Fruit fly (Drosophila melanogaster) whole organism, embryonic: ENCODE measurements around the gene hyd.
A peak's percentile ranks its signal among the peaks of the same experiment; 100 is the strongest.

Experiments used
- Atf6 ChIP-seq: fragments of 200-800 bp; sonication (Bioruptor generic); IDR thresholded peaks from 2 replicates; pipeline ENCODE4 v1.3.6; 2022; ENCODE audit warnings: missing biosample characterization, missing genetic modification characterization
- BEAF-32 ChIP-seq: fragments of 200-800 bp; sonication (Bioruptor generic); optimal IDR thresholded peaks from 3 replicates; lab custom pipeline; 2017; ENCODE audit warnings: missing biosample characterization, missing genetic modification characterization, mild to moderate bottlenecking, moderate library complexity, missing genetic modification reagents
- Blimp-1 ChIP-seq: fragments of 200-800 bp; sonication (Bioruptor generic); optimal IDR thresholded peaks from 3 replicates; lab custom pipeline; 2018; ENCODE audit warnings: missing biosample characterization, missing genetic modification characterization, mild to moderate bottlenecking, moderate library complexity, missing genetic modification reagents
- CG1024 ChIP-seq: fragments of 200-800 bp; sonication (Bioruptor generic); IDR thresholded peaks from 2 replicates; pipeline ENCODE4 v1.3.6; 2022; ENCODE audit warnings: missing biosample characterization, missing genetic modification characterization
- CG10267 ChIP-seq: fragments of 200-800 bp; sonication (Bioruptor generic); optimal IDR thresholded peaks from 2 replicates; lab custom pipeline; 2018; ENCODE audit warnings: missing biosample characterization, mild to moderate bottlenecking, missing genetic modification characterization, moderate library complexity
- CG12071 ChIP-seq: fragments of 200-800 bp; sonication (Bioruptor generic); optimal IDR thresholded peaks from 3 replicates; lab custom pipeline; 2018; ENCODE audit warnings: missing biosample characterization, mild to moderate bottlenecking, missing genetic modification characterization
- CG12219 ChIP-seq: fragments of 200-800 bp; sonication (Bioruptor generic); optimal IDR thresholded peaks from 3 replicates; lab custom pipeline; 2018; ENCODE audit warnings: missing biosample characterization, mild to moderate bottlenecking, missing genetic modification characterization
- CG12659 ChIP-seq: fragments of 200-800 bp; sonication (Bioruptor generic); optimal IDR thresholded peaks from 3 replicates; lab custom pipeline; 2017; ENCODE audit warnings: mild to moderate bottlenecking, missing biosample characterization, missing genetic modification reagents, missing genetic modification characterization
- CG13287 ChIP-seq: fragments of 200-800 bp; sonication (Bioruptor generic); IDR thresholded peaks from 2 replicates; pipeline ENCODE4 v1.3.6; 2022; ENCODE audit warnings: missing biosample characterization, missing genetic modification characterization; ENCODE audit not compliant: partially characterized antibody
- CG14710 ChIP-seq: fragments of 200-800 bp; sonication (Bioruptor generic); optimal IDR thresholded peaks from 3 replicates; lab custom pipeline; 2019; ENCODE audit warnings: missing biosample characterization, mild to moderate bottlenecking, missing genetic modification characterization, moderate library complexity
- CG14860 ChIP-seq: fragments of 200-800 bp; sonication (Bioruptor generic); IDR thresholded peaks from 3 replicates; pipeline ENCODE4 v1.3.6; 2022; ENCODE audit warnings: missing biosample characterization, missing genetic modification characterization; ENCODE audit not compliant: partially characterized antibody
- CG2129 ChIP-seq: fragments of 200-800 bp; sonication (Bioruptor generic); IDR thresholded peaks from 2 replicates; pipeline ENCODE4 v1.3.6; 2022; ENCODE audit warnings: missing biosample characterization, missing genetic modification characterization; ENCODE audit not compliant: partially characterized antibody
- CG2875 ChIP-seq: fragments of 200-800 bp; sonication (Bioruptor generic); optimal IDR thresholded peaks from 2 replicates; lab custom pipeline; 2017; ENCODE audit warnings: missing biosample characterization, mild to moderate bottlenecking, missing genetic modification characterization, missing genetic modification reagents
- CG30403 ChIP-seq: fragments of 200-800 bp; sonication (Bioruptor generic); optimal IDR thresholded peaks from 3 replicates; lab custom pipeline; 2016; ENCODE audit warnings: missing biosample characterization, missing genetic modification characterization
- CG32532 ChIP-seq: fragments of 200-800 bp; sonication (Bioruptor generic); IDR thresholded peaks from 2 replicates; pipeline ENCODE4 v1.3.6; 2022; ENCODE audit warnings: missing biosample characterization, missing genetic modification characterization
- CG34224 ChIP-seq: fragments of 200-800 bp; sonication (Bioruptor generic); IDR thresholded peaks from 3 replicates; pipeline ENCODE4 v1.3.6; 2022; ENCODE audit warnings: missing biosample characterization, missing genetic modification characterization; ENCODE audit not compliant: partially characterized antibody
- CG3995 ChIP-seq: fragments of 200-800 bp; sonication (Bioruptor generic); optimal IDR thresholded peaks from 3 replicates; lab custom pipeline; 2016; ENCODE audit warnings: missing biosample characterization, missing genetic modification characterization
- CG4404 ChIP-seq: fragments of 200-800 bp; sonication (Bioruptor generic); IDR thresholded peaks from 2 replicates; pipeline ENCODE4 v1.3.6; 2022; ENCODE audit warnings: missing biosample characterization, missing genetic modification characterization
- CG5245 ChIP-seq: fragments of 200-800 bp; sonication (Bioruptor generic); optimal IDR thresholded peaks from 3 replicates; lab custom pipeline; 2016; ENCODE audit warnings: missing biosample characterization, missing genetic modification characterization
- CG8478 ChIP-seq: fragments of >200 bp; optimal IDR thresholded peaks from 2 replicates; lab custom pipeline; 2018
- CG8944 ChIP-seq: fragments of 200-800 bp; sonication (Bioruptor generic); optimal IDR thresholded peaks from 3 replicates; lab custom pipeline; 2016; ENCODE audit warnings: missing biosample characterization, missing genetic modification characterization
- CG9215 ChIP-seq: fragments of 200-800 bp; sonication (Bioruptor generic); IDR thresholded peaks from 2 replicates; pipeline ENCODE4 v1.3.6; 2022; ENCODE audit warnings: missing biosample characterization, missing genetic modification characterization
- Dll ChIP-seq: fragments of 200-800 bp; sonication (Bioruptor generic); IDR thresholded peaks from 4 replicates; pipeline ENCODE4 v1.3.6; 2022; ENCODE audit warnings: missing biosample characterization, missing genetic modification characterization; ENCODE audit not compliant: partially characterized antibody
- Dp ChIP-seq: fragments of 200-800 bp; sonication (Bioruptor generic); optimal IDR thresholded peaks from 2 replicates; lab custom pipeline; 2018; ENCODE audit warnings: missing biosample characterization, mild to moderate bottlenecking, missing genetic modification characterization, moderate library complexity
- H2.0 ChIP-seq: fragments of 200-800 bp; sonication (Bioruptor generic); IDR thresholded peaks from 2 replicates; pipeline ENCODE4 v1.3.6; 2022; ENCODE audit warnings: missing biosample characterization, missing genetic modification characterization
- HHEX ChIP-seq: fragments of 200-800 bp; sonication (Bioruptor generic); optimal IDR thresholded peaks from 3 replicates; lab custom pipeline; 2017; ENCODE audit warnings: missing biosample characterization, mild to moderate bottlenecking, missing genetic modification characterization, missing genetic modification reagents
- HmgZ ChIP-seq: fragments of 200-800 bp; sonication (Bioruptor generic); optimal IDR thresholded peaks from 2 replicates; lab custom pipeline; 2018; ENCODE audit warnings: missing biosample characterization, mild to moderate bottlenecking, missing genetic modification characterization
- Lhr ChIP-seq: fragments of 200-800 bp; sonication (Bioruptor generic); optimal IDR thresholded peaks from 3 replicates; lab custom pipeline; 2017; ENCODE audit warnings: mild to moderate bottlenecking, missing biosample characterization, missing genetic modification reagents, missing genetic modification characterization
- Scr ChIP-seq: fragments of 200-800 bp; sonication (Bioruptor generic); IDR thresholded peaks from 2 replicates; pipeline ENCODE4 v1.3.6; 2022; ENCODE audit warnings: missing biosample characterization, missing genetic modification characterization; ENCODE audit not compliant: partially characterized antibody
- Ssrp ChIP-seq: fragments of 200-800 bp; sonication (Bioruptor generic); optimal IDR thresholded peaks from 2 replicates; lab custom pipeline; 2018; ENCODE audit warnings: missing biosample characterization, mild to moderate bottlenecking, missing genetic modification characterization, moderate library complexity
- ac ChIP-seq: fragments of 200-800 bp; sonication (Bioruptor generic); optimal IDR thresholded peaks from 3 replicates; lab custom pipeline; 2017; ENCODE audit warnings: missing biosample characterization, mild to moderate bottlenecking, missing genetic modification characterization
- bowl ChIP-seq: fragments of 200-800 bp; sonication (Bioruptor generic); IDR thresholded peaks from 2 replicates; pipeline ENCODE4 v1.3.6; 2022; ENCODE audit warnings: missing biosample characterization, missing genetic modification characterization
- chif ChIP-seq, 2 experiments: fragments of 200-800 bp; sonication (Bioruptor generic); optimal IDR thresholded peaks; 3 replicates each; lab custom pipeline; 2016; ENCODE audit warnings: missing biosample characterization in 2 of 2, missing genetic modification characterization in 2 of 2
- croc ChIP-seq: fragments of 200-800 bp; sonication (Bioruptor generic); conservative IDR thresholded peaks from 3 replicates; pipeline ENCODE4 v1.3.6; 2022; ENCODE audit warnings: missing biosample characterization, missing genetic modification characterization
- crp ChIP-seq, 2 experiments: fragments of 200-800 bp; sonication (Bioruptor generic); optimal IDR thresholded peaks; 2 replicates in 1 of 2; 3 replicates in 1 of 2; lab custom pipeline; 2017; ENCODE audit warnings: missing biosample characterization in 2 of 2, missing genetic modification characterization in 2 of 2, mild to moderate bottlenecking in 1 of 2, moderate library complexity in 1 of 2
- disco-r ChIP-seq: fragments of 200-800 bp; sonication (Bioruptor generic); optimal IDR thresholded peaks from 2 replicates; lab custom pipeline; 2016; ENCODE audit warnings: missing biosample characterization, missing genetic modification characterization
- dpn ChIP-seq, 2 experiments: fragments of 200-800 bp; sonication (Bioruptor generic); optimal IDR thresholded peaks; 3 replicates each; lab custom pipeline; 2016; ENCODE audit warnings: missing biosample characterization in 2 of 2, missing genetic modification characterization in 2 of 2
- esg ChIP-seq: fragments of 200-800 bp; sonication (Bioruptor generic); conservative IDR thresholded peaks from 2 replicates; pipeline ENCODE4 v1.3.6; 2022; ENCODE audit warnings: missing biosample characterization, missing genetic modification characterization
- fu2 ChIP-seq: fragments of 200-800 bp; sonication (Bioruptor generic); optimal IDR thresholded peaks from 2 replicates; lab custom pipeline; 2016; ENCODE audit warnings: missing biosample characterization, missing genetic modification characterization
- kni ChIP-seq: fragments of 200-800 bp; sonication (Bioruptor generic); optimal IDR thresholded peaks from 3 replicates; lab custom pipeline; 2017; ENCODE audit warnings: mild to moderate bottlenecking, missing biosample characterization, missing genetic modification reagents, missing genetic modification characterization
- lilli ChIP-seq: fragments of 200-800 bp; sonication (Bioruptor generic); optimal IDR thresholded peaks from 3 replicates; lab custom pipeline; 2016; ENCODE audit warnings: missing biosample characterization, missing genetic modification characterization
- lmd ChIP-seq: fragments of 200-800 bp; sonication (Bioruptor generic); IDR thresholded peaks from 2 replicates; pipeline ENCODE4 v1.3.6; 2022; ENCODE audit warnings: missing biosample characterization, missing genetic modification characterization
- pros ChIP-seq: fragments of 200-800 bp; sonication (Bioruptor generic); optimal IDR thresholded peaks from 3 replicates; lab custom pipeline; 2019; ENCODE audit warnings: missing biosample characterization, mild to moderate bottlenecking, missing genetic modification characterization, moderate library complexity
- row ChIP-seq: fragments of 200-800 bp; sonication (Bioruptor generic); IDR thresholded peaks from 3 replicates; pipeline ENCODE4 v1.3.6; 2022; ENCODE audit warnings: missing biosample characterization, missing genetic modification characterization
- sug ChIP-seq: fragments of 200-800 bp; optimal IDR thresholded peaks from 2 replicates; lab custom pipeline; 2019; ENCODE audit warnings: missing biosample characterization, mild to moderate bottlenecking, missing genetic modification characterization, moderate library complexity
- tx ChIP-seq: fragments of 200-800 bp; sonication (Bioruptor generic); optimal IDR thresholded peaks from 2 replicates; lab custom pipeline; 2016; ENCODE audit warnings: missing biosample characterization, missing genetic modification characterization
- vnd ChIP-seq: fragments of 200-800 bp; sonication (Bioruptor generic); IDR thresholded peaks from 3 replicates; pipeline ENCODE4 v1.3.6; 2022; ENCODE audit warnings: missing biosample characterization, missing genetic modification characterization; ENCODE audit not compliant: partially characterized antibody
- zen2 ChIP-seq: fragments of 200-800 bp; sonication (Bioruptor generic); IDR thresholded peaks from 3 replicates; pipeline ENCODE4 v1.3.6; 2022; ENCODE audit warnings: missing biosample characterization, missing genetic modification characterization; ENCODE audit not compliant: partially characterized antibody

hyd gene

dm6 chr3R:9747272-9747874, 22.0 kb upstream of the hyd start, which contains the start of gene CG12948 (continued):
- TF ChIP-seq crp (GFP tag; optimal IDR thresholded peaks at IDR 0.05; lab: Kevin White, UChicago) (peak; percentile 38 to 86), pros (GFP tag; lab: Kevin White, UChicago) (peak; percentile 62), bowl (GFP tag; lab: Robert Waterston, UW) (no peak), HHEX (GFP tag; lab: Kevin White, UChicago) (no peak), row (GFP tag; lab: Robert Waterston, UW) (peak; percentile 95), CG4404 (GFP tag; lab: Robert Waterston, UW) (0 out of 2 replicates have a peak, but pooled peaks have one; percentile 28), lmd (GFP tag; lab: Robert Waterston, UW) (peak; percentile 45), dpn (GFP tag; optimal IDR thresholded peaks at IDR 0.05; lab: Kevin White, UChicago) (peak; percentile 46 to 52), HmgZ (tag; lab: Kevin White, UChicago) (peak; percentile 63), H2.0 (GFP tag; lab: Robert Waterston, UW) (no peak), CG9215 (GFP tag; lab: Robert Waterston, UW) (0 out of 2 replicates have a peak, but pooled peaks have one; percentile 44), tx (GFP tag; lab: Kevin White, UChicago) (peak; percentile 41), ac (GFP tag; lab: Kevin White, UChicago) (no peak), CG10267 (tag; lab: Kevin White, UChicago) (peak; percentile 40), Ssrp (tag; lab: Kevin White, UChicago) (no peak), CG1024 (GFP tag; lab: Robert Waterston, UW) (no peak), esg (GFP tag; lab: Robert Waterston, UW) (peak; percentile 42), Dll (GFP tag; lab: Robert Waterston, UW) (peak; percentile 99), Scr (GFP tag; lab: Robert Waterston, UW) (peak; percentile 96), croc (no peak), CG8944 (GFP tag; lab: Kevin White, UChicago) (peak; percentile 21), CG2875 (GFP tag; lab: Kevin White, UChicago) (peak; percentile 11), chif (GFP tag; optimal IDR thresholded peaks at IDR 0.05; lab: Kevin White, UChicago) (peak in 1 of 2 experiments; percentile 63), CG14860 (GFP tag; lab: Robert Waterston, UW) (peak; percentile 78; the same call in 2 of the 3 replicates), CG30403 (peak; percentile 72), BEAF-32 (GFP tag; lab: Kevin White, UChicago) (peak; percentile 89), Atf6 (peak; percentile 31; the same call in 1 of the 2 replicates), CG2129 (GFP tag; lab: Robert Waterston, UW) (peak; percentile 92), fu2 (GFP tag; lab: Kevin White, UChicago) (peak; percentile 3), vnd (GFP tag; lab: Robert Waterston, UW) (peak; percentile 86), CG14710 (tag; lab: Kevin White, UChicago) (peak; percentile 48), Lhr (GFP tag; lab: Kevin White, UChicago) (no peak), CG8478 (no peak), CG34224 (GFP tag; lab: Robert Waterston, UW) (peak; percentile 96), disco-r (GFP tag; lab: Kevin White, UChicago) (no peak), lilli (peak; percentile 72), CG13287 (GFP tag; lab: Robert Waterston, UW) (peak; percentile 96), CG12659 (GFP tag; lab: Kevin White, UChicago) (peak; percentile 44), Dp (no peak), CG3995 (peak; percentile 52), CG12219 (peak; percentile 4), sug (tag; lab: Kevin White, UChicago) (peak; percentile 68), CG32532 (peak; percentile 33; the same call in 1 of the 2 replicates), CG5245 (peak; percentile 25), kni (GFP tag; lab: Kevin White, UChicago) (peak; percentile 54), zen2 (GFP tag; lab: Robert Waterston, UW) (peak; percentile 76; the same call in 1 of the 3 replicates), Blimp-1 (no peak), CG12071 (GFP tag; lab: Kevin White, UChicago) (no peak)
